Fruit fly (Drosophila melanogaster): ENCODE data around the gene Itgbn.
A peak's percentile ranks its signal among the peaks of the same experiment; 100 is the strongest.

Gene Itgbn

dm6 chr2L:21038723-21039122 lies 14.1 kb upstream of the Itgbn start (continued):
- peak; percentile 71 for TF ChIP-seq CG32532 (GFP tag; IDR thresholded peaks at IDR 0.05)
- TF ChIP-seq hbn (GFP tag; IDR thresholded peaks at IDR 0.05; ENCODE audit: partially characterized antibody): no peak
- TF ChIP-seq kay (GFP tag; optimal IDR thresholded peaks at IDR 0.05): peak; percentile 60
- peak; percentile 33 for TF ChIP-seq Chrac-16 (GFP tag; optimal IDR thresholded peaks at IDR 0.05)
- peak; percentile 70 for TF ChIP-seq Sox102F (GFP tag; optimal IDR thresholded peaks at IDR 0.05)
- peak; percentile 68 for TF ChIP-seq CG12769 (tag; optimal IDR thresholded peaks at IDR 0.05)
- TF ChIP-seq gro (GFP tag; optimal IDR thresholded peaks at IDR 0.05): peak; percentile 51
- TF ChIP-seq CG33213 (GFP tag; optimal IDR thresholded peaks at IDR 0.05): peak; percentile 28
- peak; percentile 37 for TF ChIP-seq Bteb2 (GFP tag; optimal IDR thresholded peaks at IDR 0.05)
- peak; percentile 65 for TF ChIP-seq Oli (tag; optimal IDR thresholded peaks at IDR 0.05)
- TF ChIP-seq CG10366 (GFP tag; IDR thresholded peaks at IDR 0.05): peak; percentile 71
- TF ChIP-seq salm (tag; optimal IDR thresholded peaks at IDR 0.05): peak; percentile 48
- TF ChIP-seq tx (GFP tag; optimal IDR thresholded peaks at IDR 0.05): peak; percentile 5
- peak; percentile 75; the same call in 2 of the 3 replicates for TF ChIP-seq ci (GFP tag; IDR thresholded peaks at IDR 0.05)
- TF ChIP-seq E2f2 (GFP tag; IDR thresholded peaks at IDR 0.05): peak; percentile 29; the same call in 1 of the 2 replicates
- TF ChIP-seq dan (GFP tag; IDR thresholded peaks at IDR 0.05): no peak
- TF ChIP-seq ftz-f1 (GFP tag; optimal IDR thresholded peaks at IDR 0.05): no peak
- peak; percentile 13 for TF ChIP-seq CG5245 (GFP tag; optimal IDR thresholded peaks at IDR 0.05)
- no peak for TF ChIP-seq ewg (GFP tag; optimal IDR thresholded peaks at IDR 0.05)
- no peak for TF ChIP-seq CG14860 (GFP tag; IDR thresholded peaks at IDR 0.05; ENCODE audit: partially characterized antibody)
- TF ChIP-seq MTF-1 (GFP tag; optimal IDR thresholded peaks at IDR 0.05; ENCODE audit: borderline replicate concordance): no peak
- TF ChIP-seq nom (GFP tag; optimal IDR thresholded peaks at IDR 0.05): no peak
- TF ChIP-seq Awh (GFP tag; IDR thresholded peaks at IDR 0.05): no peak; the same call in 1 of the 2 replicates
- peak; percentile 21 for TF ChIP-seq Max (GFP tag; optimal IDR thresholded peaks at IDR 0.05)
- no peak for TF ChIP-seq CG1832 (GFP tag; optimal IDR thresholded peaks at IDR 0.05)
- TF ChIP-seq rib (GFP tag; IDR thresholded peaks at IDR 0.05): no peak
- 0 out of 3 replicates have a peak, but pooled peaks have one; percentile 29 for TF ChIP-seq Optix (GFP tag; IDR thresholded peaks at IDR 0.05)
- TF ChIP-seq ems (GFP tag; optimal IDR thresholded peaks at IDR 0.05): peak; percentile 47
- peak; percentile 53 for TF ChIP-seq CG9932 (GFP tag; IDR thresholded peaks at IDR 0.05)
- TF ChIP-seq CG3726 (GFP tag; IDR thresholded peaks at IDR 0.05): no peak
- no peak for TF ChIP-seq Dip2 (GFP tag; IDR thresholded peaks at IDR 0.05)
- TF ChIP-seq CG3838 (GFP tag; optimal IDR thresholded peaks at IDR 0.05): no peak
- peak; percentile 63 for TF ChIP-seq Fer3 (tag; optimal IDR thresholded peaks at IDR 0.05)
- peak; percentile 71 for TF ChIP-seq lmd (GFP tag; IDR thresholded peaks at IDR 0.05)
- no peak for TF ChIP-seq zen2 (GFP tag; IDR thresholded peaks at IDR 0.05; ENCODE audit: partially characterized antibody)
- peak; percentile 42 for TF ChIP-seq CG6254 (GFP tag; optimal IDR thresholded peaks at IDR 0.05)
- 0 out of 2 replicates have a peak, but pooled peaks have one; percentile 8 for TF ChIP-seq CG9215 (GFP tag; IDR thresholded peaks at IDR 0.05)
- no peak for TF ChIP-seq CG3995 (GFP tag; optimal IDR thresholded peaks at IDR 0.05)
- no peak for TF ChIP-seq Hmx (GFP tag; optimal IDR thresholded peaks at IDR 0.05)
- peak in 1 of 2 experiments; percentile 26 for TF ChIP-seq Eip74EF (GFP tag; optimal IDR thresholded peaks at IDR 0.05)
- no peak for TF ChIP-seq Hand (GFP tag; optimal IDR thresholded peaks at IDR 0.05)
- 0 out of 2 replicates have a peak, but pooled peaks have one; percentile 25 for TF ChIP-seq klu (GFP tag; IDR thresholded peaks at IDR 0.05)
- TF ChIP-seq C15 (GFP tag; IDR thresholded peaks at IDR 0.05): no peak
- peak; percentile 63 to 66 for TF ChIP-seq Pdp1 (GFP tag; optimal IDR thresholded peaks at IDR 0.05)
- no peak for TF ChIP-seq CG7928 (GFP tag; optimal IDR thresholded peaks at IDR 0.05)
- TF ChIP-seq CG9727 (GFP tag; optimal IDR thresholded peaks at IDR 0.05): peak; percentile 59
- no peak for TF ChIP-seq CG6791 (GFP tag; IDR thresholded peaks at IDR 0.05; ENCODE audit: partially characterized antibody)
- peak; percentile 25 for TF ChIP-seq CG8924 (tag; optimal IDR thresholded peaks at IDR 0.05)
- TF ChIP-seq ATbp (GFP tag; optimal IDR thresholded peaks at IDR 0.05): peak; percentile 54
- no peak for TF ChIP-seq CG4854 (GFP tag; optimal IDR thresholded peaks at IDR 0.05)

Data from whole organism, embryonic.